Fruit fly (Drosophila melanogaster) whole organism, embryonic: ENCODE data around the gene Nubpl.
A peak's percentile ranks its signal among the peaks of the same experiment; 100 is the strongest.

Experiments used
- Adf1 ChIP-seq: fragments of 200-800 bp; sonication (Bioruptor generic); IDR thresholded peaks from 2 replicates; pipeline ENCODE4 v1.3.6; 2022; ENCODE audit warnings: missing biosample characterization, missing genetic modification characterization
- B-H2 ChIP-seq: fragments of 200-800 bp; sonication (Bioruptor generic); optimal IDR thresholded peaks from 2 replicates; lab custom pipeline; 2018; ENCODE audit warnings: missing biosample characterization, mild to moderate bottlenecking, missing genetic modification characterization
- CG11247 ChIP-seq: fragments of 200-800 bp; sonication (Bioruptor generic); IDR thresholded peaks from 2 replicates; pipeline ENCODE4 v1.3.6; 2022; ENCODE audit warnings: missing biosample characterization, missing genetic modification characterization
- CG12659 ChIP-seq: fragments of 200-800 bp; sonication (Bioruptor generic); optimal IDR thresholded peaks from 3 replicates; lab custom pipeline; 2017; ENCODE audit warnings: mild to moderate bottlenecking, missing biosample characterization, missing genetic modification reagents, missing genetic modification characterization
- CG14050 ChIP-seq: fragments of 200-800 bp; sonication (Bioruptor generic); IDR thresholded peaks from 3 replicates; pipeline ENCODE4 v1.3.6; 2022; ENCODE audit warnings: missing biosample characterization, missing genetic modification characterization
- CG14667 ChIP-seq: fragments of 200-800 bp; sonication (Bioruptor generic); IDR thresholded peaks from 2 replicates; pipeline ENCODE4 v1.3.6; 2022; ENCODE audit warnings: missing biosample characterization, missing genetic modification characterization
- CG16779 ChIP-seq: fragments of 200-800 bp; sonication (Bioruptor generic); IDR thresholded peaks from 2 replicates; pipeline ENCODE4 v1.3.6; 2022; ENCODE audit warnings: missing biosample characterization, missing genetic modification characterization
- CG17385 ChIP-seq: fragments of 200-800 bp; sonication (Bioruptor generic); optimal IDR thresholded peaks from 3 replicates; lab custom pipeline; 2018; ENCODE audit warnings: missing biosample characterization, mild to moderate bottlenecking, missing genetic modification characterization
- CG18262 ChIP-seq: fragments of 200-800 bp; optimal IDR thresholded peaks from 3 replicates; lab custom pipeline; 2019; ENCODE audit warnings: missing biosample characterization, mild to moderate bottlenecking, missing genetic modification characterization, moderate library complexity
- CG18476 ChIP-seq: fragments of 200-800 bp; sonication (Bioruptor generic); optimal IDR thresholded peaks from 2 replicates; lab custom pipeline; 2016; ENCODE audit warnings: missing biosample characterization, mild to moderate bottlenecking, missing genetic modification characterization
- CG2678 ChIP-seq: fragments of 200-800 bp; sonication (Bioruptor generic); optimal IDR thresholded peaks from 3 replicates; lab custom pipeline; 2019; ENCODE audit warnings: missing biosample characterization, mild to moderate bottlenecking, missing genetic modification characterization, moderate library complexity
- CG33213 ChIP-seq: fragments of 200-800 bp; sonication (Bioruptor generic); optimal IDR thresholded peaks from 3 replicates; lab custom pipeline; 2016; ENCODE audit warnings: missing biosample characterization, missing genetic modification characterization
- CG4282 ChIP-seq: fragments of 200-800 bp; sonication (Bioruptor generic); optimal IDR thresholded peaks from 2 replicates; lab custom pipeline; 2016; ENCODE audit warnings: missing biosample characterization, missing genetic modification characterization
- CG4707 ChIP-seq: fragments of 200-800 bp; sonication (Bioruptor generic); optimal IDR thresholded peaks from 2 replicates; lab custom pipeline; 2018; ENCODE audit warnings: missing biosample characterization, mild to moderate bottlenecking, missing genetic modification characterization, moderate library complexity
- CG6654 ChIP-seq: fragments of 200-800 bp; sonication (Bioruptor generic); optimal IDR thresholded peaks from 2 replicates; lab custom pipeline; 2017; ENCODE audit warnings: missing biosample characterization, mild to moderate bottlenecking, missing genetic modification characterization
- CG6683 ChIP-seq: fragments of 200-800 bp; sonication (Bioruptor generic); optimal IDR thresholded peaks from 2 replicates; lab custom pipeline; 2017; ENCODE audit warnings: missing biosample characterization, mild to moderate bottlenecking, missing genetic modification characterization, missing genetic modification reagents
- CG6765 ChIP-seq: fragments of 200-800 bp; sonication (Bioruptor generic); optimal IDR thresholded peaks from 3 replicates; lab custom pipeline; 2017; ENCODE audit warnings: missing biosample characterization, mild to moderate bottlenecking, missing genetic modification characterization
- CG7357 ChIP-seq: fragments of 200-800 bp; sonication (Bioruptor generic); IDR thresholded peaks from 3 replicates; pipeline ENCODE4 v1.3.6; 2022; ENCODE audit warnings: missing biosample characterization, missing genetic modification characterization
- CG7786 ChIP-seq: fragments of 200-800 bp; sonication (Bioruptor generic); optimal IDR thresholded peaks from 2 replicates; lab custom pipeline; 2016; ENCODE audit warnings: missing biosample characterization, missing genetic modification characterization
- CG8478 ChIP-seq: fragments of >200 bp; optimal IDR thresholded peaks from 2 replicates; lab custom pipeline; 2018
- CG8765 ChIP-seq: fragments of 200-800 bp; sonication (Bioruptor generic); IDR thresholded peaks from 2 replicates; pipeline ENCODE4 v1.3.6; 2022; ENCODE audit warnings: missing biosample characterization, missing genetic modification characterization
- CkIIα-i1 ChIP-seq: fragments of 200-800 bp; sonication (Bioruptor generic); IDR thresholded peaks from 2 replicates; pipeline ENCODE4 v1.3.6; 2022; ENCODE audit warnings: missing biosample characterization, missing genetic modification characterization
- CoRest ChIP-seq: fragments of 200-800 bp; sonication (Bioruptor generic); optimal IDR thresholded peaks from 3 replicates; lab custom pipeline; 2018; ENCODE audit warnings: missing biosample characterization, mild to moderate bottlenecking, missing genetic modification characterization, moderate library complexity
- Dp ChIP-seq: fragments of 200-800 bp; sonication (Bioruptor generic); optimal IDR thresholded peaks from 2 replicates; lab custom pipeline; 2018; ENCODE audit warnings: missing biosample characterization, mild to moderate bottlenecking, missing genetic modification characterization, moderate library complexity
- Dref ChIP-seq: fragments of 200-800 bp; sonication (Bioruptor generic); IDR thresholded peaks from 2 replicates; pipeline ENCODE4 v1.3.6; 2022; ENCODE audit warnings: missing biosample characterization, missing genetic modification characterization
- Ets97D ChIP-seq: fragments of 200-800 bp; sonication (Bioruptor generic); optimal IDR thresholded peaks from 3 replicates; lab custom pipeline; 2016; ENCODE audit warnings: missing biosample characterization, missing genetic modification characterization
- Gug ChIP-seq: fragments of 200-800 bp; sonication (Bioruptor generic); IDR thresholded peaks from 4 replicates; pipeline ENCODE4 v1.3.6; 2022; ENCODE audit warnings: missing biosample characterization, missing genetic modification characterization
- HmgD ChIP-seq: fragments of 200-800 bp; sonication (Bioruptor generic); optimal IDR thresholded peaks from 3 replicates; lab custom pipeline; 2016; ENCODE audit warnings: missing biosample characterization, missing genetic modification characterization
- Hr39 ChIP-seq: fragments of >200 bp; optimal IDR thresholded peaks from 2 replicates; lab custom pipeline; 2017
- MTF-1 ChIP-seq: fragments of 200-800 bp; sonication (Bioruptor generic); optimal IDR thresholded peaks from 2 replicates; lab custom pipeline; 2018; ENCODE audit warnings: missing biosample characterization, mild to moderate bottlenecking, missing genetic modification characterization, borderline replicate concordance
- Mes4 ChIP-seq: fragments of 200-800 bp; sonication (Bioruptor generic); optimal IDR thresholded peaks from 2 replicates; lab custom pipeline; 2016; ENCODE audit warnings: missing biosample characterization, missing genetic modification characterization
- Nf-YA ChIP-seq: fragments of 200-800 bp; sonication (Bioruptor generic); IDR thresholded peaks from 2 replicates; pipeline ENCODE4 v1.3.6; 2022; ENCODE audit warnings: missing biosample characterization, missing genetic modification characterization
- Ptx1 ChIP-seq: fragments of 200-800 bp; sonication (Bioruptor generic); IDR thresholded peaks from 2 replicates; pipeline ENCODE4 v1.3.6; 2022; ENCODE audit warnings: missing biosample characterization, missing genetic modification characterization
- Rfx ChIP-seq: fragments of 200-800 bp; sonication (Bioruptor generic); IDR thresholded peaks from 2 replicates; pipeline ENCODE4 v1.3.6; 2022; ENCODE audit warnings: missing biosample characterization, missing genetic modification characterization
- Spps ChIP-seq: fragments of 200-800 bp; sonication (Bioruptor generic); optimal IDR thresholded peaks from 2 replicates; lab custom pipeline; 2018; ENCODE audit warnings: missing biosample characterization, mild to moderate bottlenecking, missing genetic modification characterization
- Sry-β ChIP-seq: fragments of 200-800 bp; sonication (Bioruptor generic); optimal IDR thresholded peaks from 2 replicates; lab custom pipeline; 2018; ENCODE audit warnings: missing biosample characterization, mild to moderate bottlenecking, missing genetic modification characterization, moderate library complexity
- Ssrp ChIP-seq: fragments of 200-800 bp; sonication (Bioruptor generic); optimal IDR thresholded peaks from 2 replicates; lab custom pipeline; 2018; ENCODE audit warnings: missing biosample characterization, mild to moderate bottlenecking, missing genetic modification characterization, moderate library complexity
- Xbp1 ChIP-seq: fragments of 200-800 bp; sonication (Bioruptor generic); optimal IDR thresholded peaks from 3 replicates; lab custom pipeline; 2016; ENCODE audit warnings: missing biosample characterization, mild to moderate bottlenecking, missing genetic modification characterization
- cwo ChIP-seq: fragments of 200-800 bp; sonication (Bioruptor generic); optimal IDR thresholded peaks from 3 replicates; lab custom pipeline; 2017; ENCODE audit warnings: missing biosample characterization, missing genetic modification characterization, mild to moderate bottlenecking, moderate library complexity, missing genetic modification reagents
- dati ChIP-seq: fragments of 200-800 bp; sonication (Bioruptor generic); IDR thresholded peaks from 2 replicates; pipeline ENCODE4 v1.3.6; 2022; ENCODE audit warnings: missing biosample characterization, missing genetic modification characterization
- dmrt11E ChIP-seq: fragments of 200-800 bp; sonication (Bioruptor generic); optimal IDR thresholded peaks from 3 replicates; lab custom pipeline; 2018; ENCODE audit warnings: missing biosample characterization, mild to moderate bottlenecking, missing genetic modification characterization, moderate library complexity
- dysf ChIP-seq: fragments of 200-800 bp; sonication (Bioruptor generic); IDR thresholded peaks from 3 replicates; pipeline ENCODE4 v1.3.6; 2022; ENCODE audit warnings: missing biosample characterization, missing genetic modification characterization
- grn ChIP-seq: fragments of 200-800 bp; sonication (Bioruptor generic); optimal IDR thresholded peaks from 3 replicates; lab custom pipeline; 2017; ENCODE audit warnings: missing biosample characterization, missing genetic modification characterization
- hb ChIP-seq: fragments of 200-800 bp; sonication (Bioruptor generic); IDR thresholded peaks from 3 replicates; pipeline ENCODE4 v1.3.6; 2022; ENCODE audit warnings: missing biosample characterization, missing genetic modification characterization; ENCODE audit not compliant: partially characterized antibody
- ken ChIP-seq: fragments of 200-800 bp; sonication (Bioruptor generic); IDR thresholded peaks from 3 replicates; pipeline ENCODE4 v1.3.6; 2022; ENCODE audit warnings: missing biosample characterization, missing genetic modification characterization
- otp ChIP-seq: fragments of 200-800 bp; sonication (Bioruptor generic); IDR thresholded peaks from 3 replicates; pipeline ENCODE4, ENCODE4 v1.3.6; 2022; ENCODE audit warnings: missing biosample characterization, missing genetic modification characterization
- phol ChIP-seq: fragments of 200-800 bp; sonication (Bioruptor generic); optimal IDR thresholded peaks from 3 replicates; lab custom pipeline; 2018; ENCODE audit warnings: missing biosample characterization, mild to moderate bottlenecking, missing genetic modification characterization, moderate library complexity
- sisA ChIP-seq: fragments of 200-800 bp; sonication (Bioruptor generic); IDR thresholded peaks from 2 replicates; pipeline ENCODE4 v1.3.6; 2022; ENCODE audit warnings: missing biosample characterization, missing genetic modification characterization
- sr ChIP-seq: fragments of 200-800 bp; sonication (Bioruptor generic); IDR thresholded peaks from 3 replicates; pipeline ENCODE4 v1.3.6; 2022; ENCODE audit warnings: missing biosample characterization, missing genetic modification characterization
- tgo ChIP-seq: fragments of 200-800 bp; sonication (Bioruptor generic); IDR thresholded peaks from 3 replicates; pipeline ENCODE4 v1.3.6; 2022; ENCODE audit warnings: missing biosample characterization, missing genetic modification characterization
- toy ChIP-seq: fragments of 200-800 bp; sonication (Bioruptor generic); IDR thresholded peaks from 2 replicates; pipeline ENCODE4 v1.3.6; 2022; ENCODE audit warnings: missing biosample characterization, missing genetic modification characterization
- ttk ChIP-seq: fragments of 200-800 bp; sonication (Bioruptor generic); IDR thresholded peaks from 2 replicates; pipeline ENCODE4 v2.1.2; 2022; ENCODE audit warnings: missing biosample characterization, missing genetic modification characterization
- wor ChIP-seq: fragments of 200-800 bp; sonication (Bioruptor generic); IDR thresholded peaks from 2 replicates; pipeline ENCODE4 v1.3.6; 2022; ENCODE audit warnings: missing biosample characterization, missing genetic modification characterization

The Nubpl gene

dm6 chr2L:22239611-22240219 lies at the start of gene Nubpl:
TSS of gene Nubpl (plus strand) at chr2L:22239916.
- TF ChIP-seq B-H2 (GFP tag; lab: Kevin White, UChicago) = no peak
- no peak for TF ChIP-seq CG2678 (tag; lab: Kevin White, UChicago)
- no peak for TF ChIP-seq Gug (GFP tag; lab: Robert Waterston, UW)
- TF ChIP-seq dysf (GFP tag; lab: Robert Waterston, UW) = no peak
- no peak for TF ChIP-seq ken
- TF ChIP-seq hb = no peak
- TF ChIP-seq dati (GFP tag; lab: Robert Waterston, UW) = no peak
- TF ChIP-seq ttk (GFP tag; lab: Robert Waterston, UW) = no peak
- TF ChIP-seq phol (tag; lab: Kevin White, UChicago) = peak; percentile 78
- TF ChIP-seq Sry-β (GFP tag; lab: Kevin White, UChicago) = peak; percentile 7
- TF ChIP-seq Ets97D (GFP tag; lab: Kevin White, UChicago) = peak; percentile 41
- TF ChIP-seq CG6683 = no peak
- TF ChIP-seq CG4282 = no peak
- no peak for TF ChIP-seq CG7786 (GFP tag; lab: Kevin White, UChicago)
- TF ChIP-seq CG6765 = no peak
- TF ChIP-seq sr (GFP tag; lab: Robert Waterston, UW) = no peak
- TF ChIP-seq Ptx1 = no peak
- TF ChIP-seq CG8765 (GFP tag; lab: Robert Waterston, UW) = no peak
- TF ChIP-seq toy = no peak
- no peak for TF ChIP-seq Xbp1 (GFP tag; lab: Kevin White, UChicago)
- TF ChIP-seq cwo (GFP tag; lab: Kevin White, UChicago) = no peak
- peak; percentile 64 for TF ChIP-seq Dref
- no peak for TF ChIP-seq CG14050 (GFP tag; lab: Robert Waterston, UW)
- no peak for TF ChIP-seq CG17385 (GFP tag; lab: Kevin White, UChicago)
- TF ChIP-seq Rfx = no peak
- TF ChIP-seq CoRest = peak; percentile 44
- peak; percentile 21 for TF ChIP-seq dmrt11E (tag; lab: Kevin White, UChicago)
- TF ChIP-seq CkIIα-i1 = no peak
- TF ChIP-seq Spps (tag; lab: Kevin White, UChicago) = no peak
- TF ChIP-seq Hr39 (lab: Kevin White, UChicago) = no peak
- no peak for TF ChIP-seq CG4707 (GFP tag; lab: Kevin White, UChicago)
- TF ChIP-seq HmgD = no peak
- TF ChIP-seq grn (GFP tag; lab: Kevin White, UChicago) = no peak
- TF ChIP-seq CG33213 = peak; percentile 36
- TF ChIP-seq wor = no peak
- TF ChIP-seq Dp = no peak
- no peak for TF ChIP-seq CG16779 (GFP tag; lab: Robert Waterston, UW)
- no peak for TF ChIP-seq CG11247 (GFP tag; lab: Robert Waterston, UW)
- peak; percentile 46 for TF ChIP-seq CG12659 (GFP tag; lab: Kevin White, UChicago)
- TF ChIP-seq CG18476 (GFP tag; lab: Kevin White, UChicago) = no peak
- no peak for TF ChIP-seq MTF-1 (GFP tag; lab: Kevin White, UChicago)
- TF ChIP-seq Nf-YA (GFP tag; lab: Robert Waterston, UW) = no peak
- no peak for TF ChIP-seq CG8478
- no peak for TF ChIP-seq Mes4 (GFP tag; lab: Kevin White, UChicago)
- TF ChIP-seq CG14667 (GFP tag; lab: Robert Waterston, UW) = no peak
- no peak for TF ChIP-seq Ssrp
- no peak for TF ChIP-seq sisA
- no peak for TF ChIP-seq CG18262 (tag; lab: Kevin White, UChicago)
- TF ChIP-seq CG7357 (GFP tag; lab: Robert Waterston, UW) = peak; percentile 95
- TF ChIP-seq Adf1 (GFP tag; lab: Robert Waterston, UW) = no peak
- TF ChIP-seq CG6654 = no peak
- no peak for TF ChIP-seq otp
- TF ChIP-seq tgo (GFP tag; lab: Robert Waterston, UW) = no peak
